Fruit fly (Drosophila melanogaster) whole organism: ENCODE results near the gene Etfb.

ENCODE experiments used
- CG8478 ChIP-seq: fragments of >200 bp; optimal IDR thresholded peaks from 2 replicates; lab custom pipeline; 2018; ENCODE audit warnings: inconsistent platforms
- Dll ChIP-seq: fragments of >200 bp; optimal IDR thresholded peaks from 2 replicates; lab custom pipeline; 2017
- EcR ChIP-seq, 2 experiments: fragments of >200 bp; optimal IDR thresholded peaks; 2 replicates each; lab custom pipeline; 2017; ENCODE audit warnings: missing biosample characterization in 2 of 2, missing genetic modification characterization in 2 of 2, missing genetic modification reagents in 2 of 2
- pan ChIP-seq: fragments of >200 bp; optimal IDR thresholded peaks from 2 replicates; lab custom pipeline; 2017
- usp ChIP-seq: fragments of >200 bp; optimal IDR thresholded peaks from 2 replicates; lab custom pipeline; 2017; ENCODE audit warnings: missing biosample characterization, missing genetic modification characterization, mixed read lengths

DNA sequence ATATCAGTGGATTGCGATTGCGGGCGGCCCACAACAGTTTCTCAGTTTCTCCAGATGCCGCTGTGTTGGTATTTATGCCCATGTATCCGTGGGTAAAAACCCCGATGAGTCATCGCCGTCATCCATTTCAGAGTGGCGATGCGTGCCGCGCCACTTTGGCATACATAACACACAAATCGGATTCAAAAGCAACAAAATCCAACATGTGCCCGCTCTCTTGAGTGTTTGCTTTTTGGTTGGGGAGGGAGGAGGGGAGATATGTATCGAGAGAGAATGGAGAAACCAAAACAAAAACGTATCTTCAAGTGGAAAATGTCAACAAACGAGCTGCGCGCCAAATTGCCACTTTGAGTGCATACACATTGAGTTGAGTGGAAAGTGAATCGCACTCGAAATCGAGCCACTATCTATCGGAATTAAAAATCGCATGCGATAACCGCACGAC is 31.1 kb downstream of the Etfb start:
- TF ChIP-seq EcR (GFP tag; optimal IDR thresholded peaks at IDR 0.05; lab: Kevin White, UChicago) (no peak), CG8478 (lab: Kevin White, UChicago) (no peak), pan (lab: Kevin White, UChicago) (no peak), usp (GFP tag; lab: Kevin White, UChicago) (no peak), Dll (lab: Kevin White, UChicago) (no peak)
